Worm (Caenorhabditis elegans) whole organism, L4 larva: Measurements from ENCODE around the gene pygl-1.

Experiments
- ama-1 ChIP-seq: fragments of 150-350 bp; optimal IDR thresholded peaks from 2 replicates; lab custom pipeline; 2014; ENCODE audit warnings: inconsistent platforms, mixed read lengths
- ces-1 ChIP-seq: fragments of 150-350 bp; sonication (generic microtip); optimal IDR thresholded peaks from 4 replicates; lab custom pipeline; 2014; ENCODE audit warnings: missing biosample characterization, missing genetic modification reagents, missing genetic modification characterization

ce11 chrV:3634293-3635016 is 55.6 kb downstream of the pygl-1 start:
- TF ChIP-seq ces-1, result no peak
- TF ChIP-seq ama-1 (lab: Kevin White, UChicago), result no peak
